Worm (Caenorhabditis elegans) whole organism, midembryonic: ENCODE measurements around the gene K08E4.8.

Source experiments
- T22C8.4 ChIP-seq: fragments of 200-800 bp; sonication (Bioruptor generic); IDR thresholded peaks from 2 replicates; pipeline ENCODE4 v1.3.6; 2022; ENCODE audit warnings: missing genetic modification characterization, missing compliant biosample characterization
- cog-1 ChIP-seq: sonication (generic microtip); optimal IDR thresholded peaks from 2 replicates; lab custom pipeline; 2016; ENCODE audit warnings: missing genetic modification characterization, missing compliant biosample characterization
- flt-1 ChIP-seq: fragments of 200-800 bp; sonication (Bioruptor generic); IDR thresholded peaks from 2 replicates; pipeline ENCODE4 v1.3.6; 2022; ENCODE audit warnings: missing genetic modification characterization, missing compliant biosample characterization
- klf-2 ChIP-seq: fragments of 200-800 bp; sonication (Bioruptor generic); conservative IDR thresholded peaks from 2 replicates; pipeline ENCODE4 v1.3.6; 2022; ENCODE audit warnings: missing genetic modification reagents, missing genetic modification characterization, missing compliant biosample characterization
- med-1 ChIP-seq: sonication (generic microtip); optimal IDR thresholded peaks from 2 replicates; lab custom pipeline; 2017; ENCODE audit warnings: missing genetic modification characterization, mild to moderate bottlenecking, missing compliant biosample characterization, antibody characterized with exemption, missing genetic modification reagents; ENCODE audit not compliant: insufficient read depth
- ref-1 ChIP-seq: fragments of 200-800 bp; sonication (Bioruptor generic); conservative IDR thresholded peaks from 2 replicates; pipeline ENCODE4 v1.3.6; 2022; ENCODE audit warnings: missing genetic modification reagents, missing genetic modification characterization, missing compliant biosample characterization
- tab-1 ChIP-seq: fragments of 200-800 bp; sonication (Bioruptor generic); IDR thresholded peaks from 2 replicates; pipeline ENCODE4 v1.3.6; 2022; ENCODE audit warnings: missing genetic modification characterization, missing compliant biosample characterization
- ztf-23 ChIP-seq: fragments of 200-800 bp; sonication (Bioruptor generic); IDR thresholded peaks from 2 replicates; pipeline ENCODE4 v1.3.6; 2022; ENCODE audit warnings: missing genetic modification reagents, missing genetic modification characterization, missing compliant biosample characterization
- ztf-29 ChIP-seq: fragments of 200-800 bp; sonication (Bioruptor generic); IDR thresholded peaks from 2 replicates; pipeline ENCODE4 v1.3.6; 2022; ENCODE audit warnings: missing genetic modification reagents, missing genetic modification characterization, missing compliant biosample characterization

Gene K08E4.8

ce11 chrIV:12046524-12047203 is 14.5 kb downstream of the K08E4.8 start, which contains the start of gene T12G3.2:
TSS of gene T12G3.2 (minus strand) at chrIV:12046967.
- TF ChIP-seq cog-1 (tag; lab: Kevin White, UChicago), result no peak
- no peak for TF ChIP-seq ref-1 (GFP tag; lab: Robert Waterston, UW)
- TF ChIP-seq klf-2 (GFP tag; lab: Robert Waterston, UW), result no peak
- no peak for TF ChIP-seq tab-1 (GFP tag; lab: Robert Waterston, UW)
- no peak for TF ChIP-seq med-1 (GFP tag; lab: Kevin White, UChicago)
- TF ChIP-seq flt-1 (GFP tag; lab: Robert Waterston, UW), result no peak
- no peak for TF ChIP-seq ztf-29 (GFP tag; lab: Robert Waterston, UW)
- TF ChIP-seq ztf-23 (GFP tag; lab: Robert Waterston, UW), result no peak
- TF ChIP-seq T22C8.4 (GFP tag; lab: Robert Waterston, UW), result no peak

ce11 chrIV:12044844-12045738 is 16.0 kb downstream of the K08E4.8 start:
- TF ChIP-seq klf-2 (GFP tag; lab: Robert Waterston, UW), result no peak
- no peak for TF ChIP-seq ztf-23 (GFP tag; lab: Robert Waterston, UW)
- TF ChIP-seq cog-1 (tag; lab: Kevin White, UChicago), result no peak
- TF ChIP-seq tab-1 (GFP tag; lab: Robert Waterston, UW), result no peak
- TF ChIP-seq T22C8.4 (GFP tag; lab: Robert Waterston, UW), result no peak
- no peak for TF ChIP-seq flt-1 (GFP tag; lab: Robert Waterston, UW)
- TF ChIP-seq ref-1 (GFP tag; lab: Robert Waterston, UW), result no peak
- no peak for TF ChIP-seq med-1 (GFP tag; lab: Kevin White, UChicago)
- TF ChIP-seq ztf-29 (GFP tag; lab: Robert Waterston, UW), result no peak

ce11 chrIV:12043054-12043453 is 18.1 kb downstream of the K08E4.8 start:
- no peak for TF ChIP-seq med-1 (GFP tag; lab: Kevin White, UChicago)
- TF ChIP-seq klf-2 (GFP tag; lab: Robert Waterston, UW), result no peak
- no peak for TF ChIP-seq ref-1 (GFP tag; lab: Robert Waterston, UW)
- no peak for TF ChIP-seq T22C8.4 (GFP tag; lab: Robert Waterston, UW)
- TF ChIP-seq ztf-23 (GFP tag; lab: Robert Waterston, UW), result no peak
- TF ChIP-seq cog-1 (tag; lab: Kevin White, UChicago), result no peak
- TF ChIP-seq flt-1 (GFP tag; lab: Robert Waterston, UW), result no peak
- TF ChIP-seq ztf-29 (GFP tag; lab: Robert Waterston, UW), result no peak
- no peak for TF ChIP-seq tab-1 (GFP tag; lab: Robert Waterston, UW)

ce11 chrIV:12040431-12040830 is 20.7 kb downstream of the K08E4.8 start:
- TF ChIP-seq ztf-23 (GFP tag; lab: Robert Waterston, UW), result no peak
- no peak for TF ChIP-seq T22C8.4 (GFP tag; lab: Robert Waterston, UW)
- no peak for TF ChIP-seq ref-1 (GFP tag; lab: Robert Waterston, UW)
- no peak for TF ChIP-seq ztf-29 (GFP tag; lab: Robert Waterston, UW)
- TF ChIP-seq cog-1 (tag; lab: Kevin White, UChicago), result no peak
- TF ChIP-seq tab-1 (GFP tag; lab: Robert Waterston, UW), result no peak
- TF ChIP-seq klf-2 (GFP tag; lab: Robert Waterston, UW), result no peak
- TF ChIP-seq med-1 (GFP tag; lab: Kevin White, UChicago), result no peak
- no peak for TF ChIP-seq flt-1 (GFP tag; lab: Robert Waterston, UW)

ce11 chrIV:12036924-12037323 is 24.2 kb downstream of the K08E4.8 start:
- no peak for TF ChIP-seq flt-1 (GFP tag; lab: Robert Waterston, UW)
- no peak for TF ChIP-seq ref-1 (GFP tag; lab: Robert Waterston, UW)
- no peak for TF ChIP-seq klf-2 (GFP tag; lab: Robert Waterston, UW)
- no peak for TF ChIP-seq ztf-29 (GFP tag; lab: Robert Waterston, UW)
- no peak for TF ChIP-seq T22C8.4 (GFP tag; lab: Robert Waterston, UW)
- no peak for TF ChIP-seq ztf-23 (GFP tag; lab: Robert Waterston, UW)
- no peak for TF ChIP-seq tab-1 (GFP tag; lab: Robert Waterston, UW)
- no peak for TF ChIP-seq cog-1 (tag; lab: Kevin White, UChicago)
- no peak for TF ChIP-seq med-1 (GFP tag; lab: Kevin White, UChicago)

ce11 chrIV:12035422-12035821 is 25.7 kb downstream of the K08E4.8 start:
- TF ChIP-seq flt-1 (GFP tag; lab: Robert Waterston, UW) (no peak), ztf-23 (GFP tag; lab: Robert Waterston, UW) (no peak)

- TF ChIP-seq cog-1 (tag; lab: Kevin White, UChicago) (no peak), med-1 (GFP tag; lab: Kevin White, UChicago) (no peak), ref-1 (GFP tag; lab: Robert Waterston, UW) (no peak), flt-1 (GFP tag; lab: Robert Waterston, UW) (no peak), tab-1 (GFP tag; lab: Robert Waterston, UW) (no peak), ztf-23 (GFP tag; lab: Robert Waterston, UW) (no peak), T22C8.4 (GFP tag; lab: Robert Waterston, UW) (no peak), klf-2 (GFP tag; lab: Robert Waterston, UW) (no peak), ztf-29 (GFP tag; lab: Robert Waterston, UW) (no peak)
Observed at ce11 chrIV:12034776-12035175, 26.4 kb downstream of the K08E4.8 start.

- TF ChIP-seq tab-1 (GFP tag; lab: Robert Waterston, UW), result no peak
- no peak for TF ChIP-seq ref-1 (GFP tag; lab: Robert Waterston, UW)
- no peak for TF ChIP-seq cog-1 (tag; lab: Kevin White, UChicago)
- TF ChIP-seq ztf-29 (GFP tag; lab: Robert Waterston, UW), result no peak
- no peak for TF ChIP-seq flt-1 (GFP tag; lab: Robert Waterston, UW)
- TF ChIP-seq med-1 (GFP tag; lab: Kevin White, UChicago), result no peak
Observed at ce11 chrIV:12033985-12034384, 27.1 kb downstream of the K08E4.8 start, which contains the start of gene sqst-1. TSS of gene sqst-1 (plus strand) at chrIV:12034282.
